Fruit fly (Drosophila melanogaster) whole organism, prepupa: Measurements from ENCODE around the gene Ubr1.

Experiments used
- Blimp-1 ChIP-seq: fragments of 200-800 bp; sonication (Bioruptor generic); optimal IDR thresholded peaks from 3 replicates; lab custom pipeline; 2017; ENCODE audit warnings: missing biosample characterization, missing genetic modification characterization, mild to moderate bottlenecking, moderate library complexity, missing genetic modification reagents
- CG10631 ChIP-seq: fragments of 200-800 bp; sonication (Bioruptor generic); optimal IDR thresholded peaks from 2 replicates; lab custom pipeline; 2016; ENCODE audit warnings: missing biosample characterization, missing genetic modification characterization
- CG10669 ChIP-seq: fragments of 200-800 bp; sonication (Bioruptor generic); optimal IDR thresholded peaks from 3 replicates; lab custom pipeline; 2018; ENCODE audit warnings: missing biosample characterization, mild to moderate bottlenecking, missing genetic modification characterization, moderate library complexity
- CG11294 ChIP-seq: fragments of 200-800 bp; sonication (Bioruptor generic); IDR thresholded peaks from 2 replicates; pipeline ENCODE4 v1.3.6; 2022; ENCODE audit warnings: missing biosample characterization, missing genetic modification characterization
- CG11902 ChIP-seq: fragments of 200-800 bp; sonication (Bioruptor generic); optimal IDR thresholded peaks from 3 replicates; lab custom pipeline; 2016; ENCODE audit warnings: missing biosample characterization, missing genetic modification characterization
- CG15336 ChIP-seq: fragments of 200-800 bp; sonication (Bioruptor generic); IDR thresholded peaks from 2 replicates; pipeline ENCODE4 v1.3.6; 2022; ENCODE audit warnings: missing biosample characterization, missing genetic modification characterization
- CG3032 ChIP-seq: fragments of 200-800 bp; optimal IDR thresholded peaks from 2 replicates; lab custom pipeline; 2019; ENCODE audit warnings: missing biosample characterization, mild to moderate bottlenecking, missing genetic modification characterization, moderate library complexity
- CG32006 ChIP-seq: fragments of 200-800 bp; sonication (Bioruptor generic); optimal IDR thresholded peaks from 3 replicates; lab custom pipeline; 2017; ENCODE audit warnings: missing biosample characterization, mild to moderate bottlenecking, missing genetic modification characterization
- CG34406 ChIP-seq: fragments of 200-800 bp; sonication (Bioruptor generic); optimal IDR thresholded peaks from 3 replicates; lab custom pipeline; 2016; ENCODE audit warnings: missing biosample characterization, missing genetic modification characterization
- CG3919 ChIP-seq: fragments of 200-800 bp; sonication (Bioruptor generic); optimal IDR thresholded peaks from 3 replicates; lab custom pipeline; 2016; ENCODE audit warnings: missing biosample characterization, missing genetic modification characterization
- CG4318 ChIP-seq: fragments of 200-800 bp; sonication (Bioruptor generic); optimal IDR thresholded peaks from 3 replicates; lab custom pipeline; 2017; ENCODE audit warnings: missing biosample characterization, mild to moderate bottlenecking, missing genetic modification characterization
- CG6276 ChIP-seq: fragments of 200-800 bp; sonication (Bioruptor generic); optimal IDR thresholded peaks from 2 replicates; lab custom pipeline; 2017; ENCODE audit warnings: missing biosample characterization, mild to moderate bottlenecking, missing genetic modification characterization
- CG6808 ChIP-seq: fragments of 200-800 bp; sonication (Bioruptor generic); optimal IDR thresholded peaks from 3 replicates; lab custom pipeline; 2017; ENCODE audit warnings: missing biosample characterization, missing genetic modification characterization, mild to moderate bottlenecking, moderate library complexity, missing genetic modification reagents
- CG8119 ChIP-seq: fragments of 200-800 bp; sonication (Bioruptor generic); IDR thresholded peaks from 3 replicates; pipeline ENCODE4 v1.3.6; 2022; ENCODE audit warnings: missing biosample characterization, missing genetic modification characterization
- CG8319 ChIP-seq: fragments of 200-800 bp; sonication (Bioruptor generic); optimal IDR thresholded peaks from 3 replicates; lab custom pipeline; 2016; ENCODE audit warnings: missing biosample characterization, missing genetic modification characterization
- CG8632 ChIP-seq: fragments of 200-800 bp; sonication (Bioruptor generic); optimal IDR thresholded peaks from 3 replicates; lab custom pipeline; 2016; ENCODE audit warnings: missing biosample characterization, missing genetic modification characterization
- CG9139 ChIP-seq: fragments of 200-800 bp; sonication (Bioruptor generic); optimal IDR thresholded peaks from 3 replicates; lab custom pipeline; 2017; ENCODE audit warnings: missing biosample characterization, mild to moderate bottlenecking, missing genetic modification characterization
- Eip75B ChIP-seq: fragments of 200-800 bp; sonication (Bioruptor generic); optimal IDR thresholded peaks from 3 replicates; lab custom pipeline; 2016; ENCODE audit warnings: missing biosample characterization, missing genetic modification characterization
- Eip78C ChIP-seq: fragments of 200-800 bp; sonication (Bioruptor generic); peaks from one replicate; lab custom pipeline; 2016; ENCODE audit warnings: missing biosample characterization, missing genetic modification characterization
- Eip93F ChIP-seq: fragments of 200-800 bp; sonication (Bioruptor generic); optimal IDR thresholded peaks from 2 replicates; lab custom pipeline; 2016; ENCODE audit warnings: missing biosample characterization, mild to moderate bottlenecking, missing genetic modification characterization
- Ets21C ChIP-seq: fragments of 200-800 bp; sonication (Bioruptor generic); optimal IDR thresholded peaks from 3 replicates; lab custom pipeline; 2016; ENCODE audit warnings: missing biosample characterization, missing genetic modification characterization
- Ets96B ChIP-seq: fragments of 200-800 bp; optimal IDR thresholded peaks from 2 replicates; lab custom pipeline; 2019; ENCODE audit warnings: missing biosample characterization, mild to moderate bottlenecking, missing genetic modification characterization, moderate library complexity
- Gug ChIP-seq: fragments of 200-800 bp; sonication (Bioruptor generic); IDR thresholded peaks from 2 replicates; pipeline ENCODE4 v1.3.6; 2022; ENCODE audit warnings: missing biosample characterization, missing genetic modification characterization
- Hr38 ChIP-seq: sonication (Bioruptor generic); optimal IDR thresholded peaks from 2 replicates; lab custom pipeline; 2016; ENCODE audit warnings: missing biosample characterization, missing genetic modification characterization
- Hr4 ChIP-seq: fragments of 200-800 bp; sonication (Bioruptor generic); optimal IDR thresholded peaks from 3 replicates; lab custom pipeline; 2016; ENCODE audit warnings: missing biosample characterization, missing genetic modification characterization
- Smox ChIP-seq: fragments of 200-800 bp; sonication (Bioruptor generic); optimal IDR thresholded peaks from 3 replicates; lab custom pipeline; 2016; ENCODE audit warnings: missing biosample characterization, missing genetic modification characterization
- Sox102F ChIP-seq: fragments of 200-800 bp; sonication (Bioruptor generic); optimal IDR thresholded peaks from 2 replicates; lab custom pipeline; 2016; ENCODE audit warnings: missing biosample characterization, mild to moderate bottlenecking, missing genetic modification characterization
- Sox14 ChIP-seq: fragments of 200-800 bp; sonication (Bioruptor generic); optimal IDR thresholded peaks from 3 replicates; lab custom pipeline; 2016; ENCODE audit warnings: missing biosample characterization, missing genetic modification characterization
- Sox15 ChIP-seq: fragments of 200-800 bp; sonication (Bioruptor generic); optimal IDR thresholded peaks from 3 replicates; lab custom pipeline; 2016; ENCODE audit warnings: missing biosample characterization, missing genetic modification characterization
- achi ChIP-seq: fragments of 200-800 bp; sonication (Bioruptor generic); optimal IDR thresholded peaks from 3 replicates; lab custom pipeline; 2016; ENCODE audit warnings: missing biosample characterization, missing genetic modification characterization
- acj6 ChIP-seq: fragments of 200-800 bp; sonication (Bioruptor generic); optimal IDR thresholded peaks from 3 replicates; lab custom pipeline; 2016; ENCODE audit warnings: missing biosample characterization, missing genetic modification characterization
- cyc ChIP-seq: fragments of 200-800 bp; sonication (Bioruptor generic); optimal IDR thresholded peaks from 3 replicates; lab custom pipeline; 2016; ENCODE audit warnings: missing biosample characterization, missing genetic modification characterization
- dac ChIP-seq: fragments of 200-800 bp; sonication (Bioruptor generic); optimal IDR thresholded peaks from 2 replicates; lab custom pipeline; 2017; ENCODE audit warnings: missing biosample characterization, mild to moderate bottlenecking, missing genetic modification characterization
- dsx ChIP-seq: fragments of 200-800 bp; optimal IDR thresholded peaks from 3 replicates; lab custom pipeline; 2019; ENCODE audit warnings: missing biosample characterization, mild to moderate bottlenecking, missing genetic modification characterization, moderate library complexity; ENCODE audit not compliant: poor library complexity, severe bottlenecking
- esn ChIP-seq: fragments of 200-800 bp; sonication (Bioruptor generic); optimal IDR thresholded peaks from 2 replicates; lab custom pipeline; 2016; ENCODE audit warnings: missing biosample characterization, mild to moderate bottlenecking, missing genetic modification characterization, moderate library complexity
- fd59A ChIP-seq: fragments of 200-800 bp; sonication (Bioruptor generic); optimal IDR thresholded peaks from 2 replicates; lab custom pipeline; 2017; ENCODE audit warnings: missing biosample characterization, mild to moderate bottlenecking, missing genetic modification characterization, missing genetic modification reagents
- fd85E ChIP-seq: fragments of 200-800 bp; sonication (Bioruptor generic); optimal IDR thresholded peaks from 3 replicates; lab custom pipeline; 2016; ENCODE audit warnings: missing biosample characterization, missing genetic modification characterization
- fkh ChIP-seq: fragments of 200-800 bp; sonication (Bioruptor generic); optimal IDR thresholded peaks from 3 replicates; lab custom pipeline; 2017; ENCODE audit warnings: missing biosample characterization, mild to moderate bottlenecking, missing genetic modification characterization, moderate library complexity
- net ChIP-seq: fragments of 200-800 bp; sonication (Bioruptor generic); optimal IDR thresholded peaks from 3 replicates; lab custom pipeline; 2016; ENCODE audit warnings: missing biosample characterization, missing genetic modification characterization
- pdm3 ChIP-seq: fragments of 200-800 bp; sonication (Bioruptor generic); optimal IDR thresholded peaks from 3 replicates; lab custom pipeline; 2016; ENCODE audit warnings: missing biosample characterization, missing genetic modification characterization
- spab ChIP-seq: fragments of 200-800 bp; sonication (Bioruptor generic); optimal IDR thresholded peaks from 2 replicates; lab custom pipeline; 2017; ENCODE audit warnings: missing biosample characterization, mild to moderate bottlenecking, missing genetic modification characterization, missing genetic modification reagents
- ss ChIP-seq, 2 experiments: fragments of 200-800 bp; sonication (Bioruptor generic); optimal IDR thresholded peaks; 2 replicates in 1 of 2; 3 replicates in 1 of 2; lab custom pipeline; 2017 to 2018; ENCODE audit warnings: mild to moderate bottlenecking in 2 of 2, missing biosample characterization in 2 of 2, missing genetic modification characterization in 2 of 2, moderate library complexity in 1 of 2
- svp ChIP-seq: fragments of 200-800 bp; sonication (Bioruptor generic); peaks from one replicate; lab custom pipeline; 2016; ENCODE audit warnings: missing biosample characterization, missing genetic modification characterization
- vri ChIP-seq: fragments of 200-800 bp; sonication (Bioruptor generic); optimal IDR thresholded peaks from 3 replicates; lab custom pipeline; 2016; ENCODE audit warnings: missing biosample characterization, mild to moderate bottlenecking, missing genetic modification characterization

Ubr1 gene

dm6 chrX:16966532-16966931 is 1.9 kb downstream of the Ubr1 start (continued):
- peak; percentile 81 for TF ChIP-seq CG6276
- peak; percentile 59 for TF ChIP-seq CG11294 (GFP tag; lab: Robert Waterston, UW)
- peak; percentile 65 for TF ChIP-seq Eip75B (GFP tag; lab: Kevin White, UChicago)
- peak; percentile 88 for TF ChIP-seq CG32006
- TF ChIP-seq CG6808 (GFP tag; lab: Kevin White, UChicago): peak; percentile 66
- TF ChIP-seq Hr38 (GFP tag; lab: Kevin White, UChicago): no peak
- TF ChIP-seq CG8119: peak; percentile 83
- TF ChIP-seq Sox14 (GFP tag; lab: Kevin White, UChicago): peak; percentile 63
- TF ChIP-seq Ets21C (GFP tag; lab: Kevin White, UChicago): no peak
- no peak for TF ChIP-seq fkh
- TF ChIP-seq Smox: peak; percentile 60
- peak; percentile 67 for TF ChIP-seq Sox102F (GFP tag; lab: Kevin White, UChicago)
- TF ChIP-seq ss (GFP tag; optimal IDR thresholded peaks at IDR 0.05; lab: Kevin White, UChicago): peak; percentile 0 to 52
- TF ChIP-seq CG8632: peak; percentile 50
- TF ChIP-seq Sox15 (GFP tag; lab: Kevin White, UChicago): peak; percentile 39
- TF ChIP-seq CG10631: peak; percentile 65
- no peak for TF ChIP-seq CG9139 (GFP tag; lab: Kevin White, UChicago)
- peak; percentile 72 for TF ChIP-seq net (GFP tag; lab: Kevin White, UChicago)
- TF ChIP-seq CG15336 (GFP tag; lab: Robert Waterston, UW): peak; percentile 87
- TF ChIP-seq Eip78C (GFP tag; lab: Kevin White, UChicago): peak; percentile 93
- TF ChIP-seq CG8319 (GFP tag; lab: Kevin White, UChicago): peak; percentile 3

dm6 chrX:16948371-16948770 is 20.1 kb downstream of the Ubr1 start, which contains the start of gene CG13000:
TSS of gene CG13000 (minus strand) at chrX:16948471.
- TF ChIP-seq fd59A (no peak), Sox102F (GFP tag; lab: Kevin White, UChicago) (no peak), Sox15 (GFP tag; lab: Kevin White, UChicago) (no peak), Eip78C (GFP tag; lab: Kevin White, UChicago) (no peak), pdm3 (GFP tag; lab: Kevin White, UChicago) (no peak), CG11294 (GFP tag; lab: Robert Waterston, UW) (no peak), vri (GFP tag; lab: Kevin White, UChicago) (no peak), acj6 (no peak), Gug (GFP tag; lab: Robert Waterston, UW) (no peak), svp (GFP tag; lab: Kevin White, UChicago) (no peak), CG8632 (no peak), achi (GFP tag; lab: Kevin White, UChicago) (no peak), Smox (no peak)

dm6 chrX:16946604-16947003 is 21.9 kb downstream of the Ubr1 start:
- TF ChIP-seq CG11902 (GFP tag; lab: Kevin White, UChicago): no peak
- TF ChIP-seq vri (GFP tag; lab: Kevin White, UChicago): peak; percentile 10
- no peak for TF ChIP-seq Smox
- TF ChIP-seq ss (GFP tag; optimal IDR thresholded peaks at IDR 0.05; lab: Kevin White, UChicago): no peak
- TF ChIP-seq CG3032 (tag; lab: Kevin White, UChicago): no peak

dm6 chrX:16945414-16945813 is 23.1 kb downstream of the Ubr1 start:
- TF ChIP-seq svp (GFP tag; lab: Kevin White, UChicago) (peak; percentile 90), Ets21C (GFP tag; lab: Kevin White, UChicago) (peak; percentile 70), fd59A (peak; percentile 56), CG8632 (peak; percentile 78), Sox102F (GFP tag; lab: Kevin White, UChicago) (peak; percentile 79), dac (GFP tag; lab: Kevin White, UChicago) (peak; percentile 45), CG11294 (GFP tag; lab: Robert Waterston, UW) (peak; percentile 71; the same call in 1 of the 2 replicates), achi (GFP tag; lab: Kevin White, UChicago) (peak; percentile 76), CG34406 (GFP tag; lab: Kevin White, UChicago) (peak; percentile 73), CG6276 (peak; percentile 71), Hr4 (peak; percentile 76), spab (peak; percentile 70), esn (GFP tag; lab: Kevin White, UChicago) (peak; percentile 83), CG10669 (GFP tag; lab: Kevin White, UChicago) (peak; percentile 84), CG3919 (peak; percentile 86), Eip93F (peak; percentile 0), CG10631 (peak; percentile 82), Blimp-1 (GFP tag; lab: Kevin White, UChicago) (peak; percentile 25), cyc (GFP tag; lab: Kevin White, UChicago) (peak; percentile 80), CG32006 (peak; percentile 85), net (GFP tag; lab: Kevin White, UChicago) (peak; percentile 84), fd85E (GFP tag; lab: Kevin White, UChicago) (peak; percentile 41), CG4318 (GFP tag; lab: Kevin White, UChicago) (peak; percentile 54), Ets96B (peak; percentile 78), dsx (no peak), Eip75B (GFP tag; lab: Kevin White, UChicago) (peak; percentile 83)
